Fruit fly (Drosophila melanogaster) whole organism, embryonic: ENCODE measurements around the gene CG10137.
A peak's percentile ranks its signal among the peaks of the same experiment; 100 is the strongest.

ENCODE experiments used
- Aef1 ChIP-seq: fragments of 200-800 bp; sonication (Bioruptor generic); IDR thresholded peaks from 3 replicates; pipeline ENCODE4 v1.3.6; 2022; ENCODE audit warnings: missing biosample characterization, missing genetic modification characterization
- Atf-2 ChIP-seq: fragments of 200-800 bp; sonication (Bioruptor generic); optimal IDR thresholded peaks from 2 replicates; lab custom pipeline; 2016; ENCODE audit warnings: missing biosample characterization, missing genetic modification characterization
- Bdp1 ChIP-seq: fragments of 200-800 bp; sonication (Bioruptor generic); optimal IDR thresholded peaks from 3 replicates; lab custom pipeline; 2016; ENCODE audit warnings: missing biosample characterization, missing genetic modification characterization
- CG11695 ChIP-seq: fragments of 200-800 bp; sonication (Bioruptor generic); IDR thresholded peaks from 3 replicates; pipeline ENCODE4 v1.3.6; 2022; ENCODE audit warnings: missing biosample characterization, missing genetic modification characterization
- CG11696 ChIP-seq: fragments of 200-800 bp; sonication (Bioruptor generic); IDR thresholded peaks from 2 replicates; pipeline ENCODE4 v1.3.6; 2022; ENCODE audit warnings: missing biosample characterization, missing genetic modification characterization
- CG12391 ChIP-seq: fragments of 200-800 bp; sonication (Bioruptor generic); optimal IDR thresholded peaks from 3 replicates; lab custom pipeline; 2018; ENCODE audit warnings: missing biosample characterization, mild to moderate bottlenecking, missing genetic modification characterization, moderate library complexity
- CG12659 ChIP-seq: fragments of 200-800 bp; sonication (Bioruptor generic); optimal IDR thresholded peaks from 3 replicates; lab custom pipeline; 2017; ENCODE audit warnings: mild to moderate bottlenecking, missing biosample characterization, missing genetic modification reagents, missing genetic modification characterization
- CG12769 ChIP-seq: fragments of 200-800 bp; sonication (Bioruptor generic); optimal IDR thresholded peaks from 2 replicates; lab custom pipeline; 2019; ENCODE audit warnings: missing biosample characterization, mild to moderate bottlenecking, missing genetic modification characterization, moderate library complexity
- CG1792 ChIP-seq: fragments of 200-800 bp; sonication (Bioruptor generic); optimal IDR thresholded peaks from 2 replicates; lab custom pipeline; 2016; ENCODE audit warnings: missing biosample characterization, missing genetic modification characterization
- CG18011 ChIP-seq: fragments of 200-800 bp; sonication (Bioruptor generic); optimal IDR thresholded peaks from 2 replicates; lab custom pipeline; 2017; ENCODE audit warnings: missing biosample characterization, missing genetic modification characterization, mild to moderate bottlenecking, moderate library complexity, missing genotype
- CG2129 ChIP-seq: fragments of 200-800 bp; sonication (Bioruptor generic); IDR thresholded peaks from 2 replicates; pipeline ENCODE4 v1.3.6; 2022; ENCODE audit warnings: missing biosample characterization, missing genetic modification characterization; ENCODE audit not compliant: partially characterized antibody
- CG31365 ChIP-seq: fragments of 200-800 bp; sonication (Bioruptor generic); optimal IDR thresholded peaks from 2 replicates; lab custom pipeline; 2018; ENCODE audit warnings: missing biosample characterization, mild to moderate bottlenecking, missing genetic modification characterization
- CG31388 ChIP-seq: fragments of 200-800 bp; sonication (Bioruptor generic); optimal IDR thresholded peaks from 2 replicates; lab custom pipeline; 2016; ENCODE audit warnings: missing biosample characterization, missing genetic modification characterization
- CG33213 ChIP-seq: fragments of 200-800 bp; sonication (Bioruptor generic); optimal IDR thresholded peaks from 3 replicates; lab custom pipeline; 2016; ENCODE audit warnings: missing biosample characterization, missing genetic modification characterization
- CG5245 ChIP-seq: fragments of 200-800 bp; sonication (Bioruptor generic); optimal IDR thresholded peaks from 3 replicates; lab custom pipeline; 2016; ENCODE audit warnings: missing biosample characterization, missing genetic modification characterization
- CG8478 ChIP-seq: fragments of >200 bp; optimal IDR thresholded peaks from 2 replicates; lab custom pipeline; 2018
- CG9797 ChIP-seq: fragments of 200-800 bp; sonication (Bioruptor generic); optimal IDR thresholded peaks from 3 replicates; lab custom pipeline; 2018; ENCODE audit warnings: missing biosample characterization, mild to moderate bottlenecking, missing genetic modification characterization
- Dll ChIP-seq: fragments of 200-800 bp; sonication (Bioruptor generic); IDR thresholded peaks from 4 replicates; pipeline ENCODE4 v1.3.6; 2022; ENCODE audit warnings: missing biosample characterization, missing genetic modification characterization; ENCODE audit not compliant: partially characterized antibody
- Doc3 ChIP-seq: fragments of 200-800 bp; sonication (Bioruptor generic); IDR thresholded peaks from 3 replicates; pipeline ENCODE4 v1.3.6; 2022; ENCODE audit warnings: missing biosample characterization, missing genetic modification characterization; ENCODE audit not compliant: partially characterized antibody
- Drgx ChIP-seq: fragments of 200-800 bp; sonication (Bioruptor generic); IDR thresholded peaks from 2 replicates; pipeline ENCODE4 v1.3.6; 2022; ENCODE audit warnings: missing biosample characterization, missing genetic modification characterization
- ERR ChIP-seq: fragments of 200-800 bp; sonication (Bioruptor generic); optimal IDR thresholded peaks from 2 replicates; lab custom pipeline; 2016; ENCODE audit warnings: missing biosample characterization, missing genetic modification characterization
- GATAe ChIP-seq: fragments of 200-800 bp; sonication (Bioruptor generic); conservative IDR thresholded peaks from 2 replicates; pipeline ENCODE4 v1.3.6; 2022; ENCODE audit warnings: missing biosample characterization, missing genetic modification characterization
- HLH3B ChIP-seq: fragments of 200-800 bp; sonication (Bioruptor generic); IDR thresholded peaks from 2 replicates; pipeline ENCODE4 v1.3.6; 2022; ENCODE audit warnings: missing biosample characterization, missing genetic modification characterization
- Hmr ChIP-seq: fragments of 200-800 bp; sonication (Bioruptor generic); optimal IDR thresholded peaks from 3 replicates; lab custom pipeline; 2017; ENCODE audit warnings: mild to moderate bottlenecking, missing biosample characterization, missing genetic modification reagents, missing genetic modification characterization
- abd-A ChIP-seq: fragments of 200-800 bp; sonication (Bioruptor generic); optimal IDR thresholded peaks from 3 replicates; lab custom pipeline; 2019; ENCODE audit warnings: missing biosample characterization, mild to moderate bottlenecking, missing genetic modification characterization, moderate library complexity
- bowl ChIP-seq: fragments of 200-800 bp; sonication (Bioruptor generic); IDR thresholded peaks from 2 replicates; pipeline ENCODE4 v1.3.6; 2022; ENCODE audit warnings: missing biosample characterization, missing genetic modification characterization
- cg ChIP-seq: fragments of 200-800 bp; sonication (Bioruptor generic); optimal IDR thresholded peaks from 3 replicates; lab custom pipeline; 2019; ENCODE audit warnings: missing biosample characterization, mild to moderate bottlenecking, missing genetic modification characterization, moderate library complexity
- chn ChIP-seq: fragments of 200-800 bp; sonication (Bioruptor generic); optimal IDR thresholded peaks from 2 replicates; lab custom pipeline; 2016; ENCODE audit warnings: missing biosample characterization, missing genetic modification characterization
- danr ChIP-seq: fragments of 200-800 bp; sonication (Bioruptor generic); IDR thresholded peaks from 2 replicates; pipeline ENCODE4 v1.3.6; 2022; ENCODE audit warnings: missing biosample characterization, missing genetic modification characterization
- ems ChIP-seq: fragments of 200-800 bp; sonication (Bioruptor generic); optimal IDR thresholded peaks from 3 replicates; lab custom pipeline; 2016; ENCODE audit warnings: missing biosample characterization, missing genetic modification characterization
- exex ChIP-seq: fragments of 200-800 bp; sonication (Bioruptor generic); optimal IDR thresholded peaks from 4 replicates; lab custom pipeline; 2018; ENCODE audit warnings: missing biosample characterization, mild to moderate bottlenecking, missing genetic modification characterization, moderate library complexity
- gem ChIP-seq: fragments of 200-800 bp; sonication (Bioruptor generic); optimal IDR thresholded peaks from 2 replicates; lab custom pipeline; 2019; ENCODE audit warnings: missing biosample characterization, mild to moderate bottlenecking, missing genetic modification characterization, moderate library complexity
- hb ChIP-seq: fragments of 200-800 bp; sonication (Bioruptor generic); IDR thresholded peaks from 3 replicates; pipeline ENCODE4 v1.3.6; 2022; ENCODE audit warnings: missing biosample characterization, missing genetic modification characterization; ENCODE audit not compliant: partially characterized antibody
- jigr1 ChIP-seq: fragments of 200-800 bp; sonication (Bioruptor generic); IDR thresholded peaks from 3 replicates; pipeline ENCODE4 v1.3.6; 2022; ENCODE audit warnings: missing biosample characterization, missing genetic modification characterization
- kni ChIP-seq: fragments of 200-800 bp; sonication (Bioruptor generic); optimal IDR thresholded peaks from 3 replicates; lab custom pipeline; 2017; ENCODE audit warnings: mild to moderate bottlenecking, missing biosample characterization, missing genetic modification reagents, missing genetic modification characterization
- lbe ChIP-seq: fragments of 200-800 bp; sonication (Bioruptor generic); optimal IDR thresholded peaks from 2 replicates; lab custom pipeline; 2016; ENCODE audit warnings: missing biosample characterization, mild to moderate bottlenecking, missing genetic modification characterization
- mld ChIP-seq: fragments of 200-800 bp; sonication (Bioruptor generic); IDR thresholded peaks from 3 replicates; pipeline ENCODE4 v1.3.6; 2022; ENCODE audit warnings: missing biosample characterization, missing genetic modification characterization; ENCODE audit not compliant: partially characterized antibody
- nmo ChIP-seq: fragments of 200-800 bp; sonication (Bioruptor generic); optimal IDR thresholded peaks from 2 replicates; lab custom pipeline; 2018; ENCODE audit warnings: missing biosample characterization, mild to moderate bottlenecking, missing genetic modification characterization, moderate library complexity
- pb ChIP-seq: fragments of 200-800 bp; sonication (Bioruptor generic); optimal IDR thresholded peaks from 3 replicates; lab custom pipeline; 2016; ENCODE audit warnings: missing biosample characterization, missing genetic modification characterization
- pnt ChIP-seq: fragments of 200-800 bp; sonication (Bioruptor generic); optimal IDR thresholded peaks from 3 replicates; lab custom pipeline; 2016; ENCODE audit warnings: missing biosample characterization, missing genetic modification characterization
- pum ChIP-seq: fragments of 200-800 bp; sonication (Bioruptor generic); optimal IDR thresholded peaks from 2 replicates; lab custom pipeline; 2016; ENCODE audit warnings: missing biosample characterization, missing genetic modification characterization
- sc ChIP-seq, 3 experiments: fragments of >200 bp in 2 of 3; fragments of 200-800 bp in 1 of 3; sonication (Bioruptor generic) in 1 of 3; optimal IDR thresholded peaks; 2 replicates in 2 of 3; 3 replicates in 1 of 3; lab custom pipeline; 2017; ENCODE audit warnings: mild to moderate bottlenecking in 1 of 3, missing biosample characterization in 1 of 3, missing genetic modification characterization in 1 of 3, missing genetic modification reagents in 1 of 3
- sd ChIP-seq: fragments of 200-800 bp; sonication (Bioruptor generic); optimal IDR thresholded peaks from 3 replicates; lab custom pipeline; 2018; ENCODE audit warnings: missing biosample characterization, mild to moderate bottlenecking, missing genetic modification characterization, moderate library complexity
- sens ChIP-seq: fragments of 200-800 bp; sonication (Bioruptor generic); peaks from one replicate; lab custom pipeline; 2016; ENCODE audit warnings: missing biosample characterization, missing genetic modification characterization
- sens-2 ChIP-seq: fragments of 200-800 bp; sonication (Bioruptor generic); IDR thresholded peaks from 2 replicates; pipeline ENCODE4 v1.3.6; 2022; ENCODE audit warnings: missing biosample characterization, missing genetic modification characterization
- tgo ChIP-seq: fragments of 200-800 bp; sonication (Bioruptor generic); IDR thresholded peaks from 3 replicates; pipeline ENCODE4 v1.3.6; 2022; ENCODE audit warnings: missing biosample characterization, missing genetic modification characterization
- toy ChIP-seq: fragments of 200-800 bp; sonication (Bioruptor generic); IDR thresholded peaks from 2 replicates; pipeline ENCODE4 v1.3.6; 2022; ENCODE audit warnings: missing biosample characterization, missing genetic modification characterization
- ttk ChIP-seq: fragments of 200-800 bp; sonication (Bioruptor generic); IDR thresholded peaks from 2 replicates; pipeline ENCODE4 v2.1.2; 2022; ENCODE audit warnings: missing biosample characterization, missing genetic modification characterization
- tup ChIP-seq: fragments of 200-800 bp; sonication (Bioruptor generic); optimal IDR thresholded peaks from 2 replicates; lab custom pipeline; 2016; ENCODE audit warnings: missing biosample characterization, mild to moderate bottlenecking, missing genetic modification characterization, moderate library complexity
- unc-4 ChIP-seq: fragments of 200-800 bp; sonication (Bioruptor generic); IDR thresholded peaks from 2 replicates; pipeline ENCODE4 v1.3.6; 2022; ENCODE audit warnings: missing biosample characterization, missing genetic modification characterization; ENCODE audit not compliant: partially characterized antibody

Gene CG10137

DNA sequence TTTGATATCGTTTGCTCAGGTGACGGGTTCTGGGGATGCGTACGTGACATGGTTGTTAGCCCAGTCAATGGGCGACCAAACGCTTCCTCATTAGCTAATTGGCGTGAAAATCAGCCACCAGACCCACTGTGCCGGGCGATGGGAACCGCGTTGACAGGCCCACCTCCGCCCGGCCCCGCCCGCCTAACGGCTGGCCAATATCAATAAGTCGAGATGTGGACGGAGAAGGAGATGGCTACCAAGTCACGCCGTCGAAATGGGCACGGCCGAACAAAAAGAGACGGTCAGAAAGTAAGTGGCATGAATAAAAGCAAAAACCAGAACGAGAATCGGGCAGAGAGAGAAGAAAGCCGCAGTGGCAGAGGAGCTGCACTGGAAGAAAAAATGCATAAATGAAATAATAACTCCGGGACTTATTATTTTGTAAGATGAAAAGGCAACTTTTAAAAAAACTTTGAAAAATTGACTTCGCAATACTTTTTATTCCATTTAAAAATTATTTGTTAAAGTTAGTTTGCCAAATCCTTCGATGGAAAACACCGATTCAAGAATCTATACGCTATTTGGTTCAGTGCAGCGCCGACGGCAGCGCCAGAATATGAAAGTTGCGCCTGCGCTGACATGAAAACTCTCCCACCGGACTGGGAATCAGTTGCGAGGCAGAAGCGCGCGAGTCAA is 11.4 kb downstream of the CG10137 start, which contains the start of gene CG13082 (continued):
- TF ChIP-seq unc-4 (GFP tag; lab: Robert Waterston, UW): no peak
- no peak for TF ChIP-seq danr (GFP tag; lab: Robert Waterston, UW)
- no peak for TF ChIP-seq Bdp1 (GFP tag; lab: Kevin White, UChicago)
- TF ChIP-seq CG11696 (GFP tag; lab: Robert Waterston, UW): no peak
- TF ChIP-seq ems (GFP tag; lab: Kevin White, UChicago): no peak
- TF ChIP-seq Drgx (GFP tag; lab: Robert Waterston, UW): peak; percentile 55
- TF ChIP-seq pb (GFP tag; lab: Kevin White, UChicago): no peak
- no peak for TF ChIP-seq mld (GFP tag; lab: Robert Waterston, UW)
- no peak for TF ChIP-seq CG18011
- TF ChIP-seq CG12391 (tag; lab: Kevin White, UChicago): peak; percentile 55
- no peak for TF ChIP-seq jigr1 (GFP tag; lab: Robert Waterston, UW)
- no peak for TF ChIP-seq CG33213 (GFP tag; lab: Kevin White, UChicago)
- no peak for TF ChIP-seq ERR
- peak; percentile 41 for TF ChIP-seq Atf-2 (GFP tag; lab: Kevin White, UChicago)
- TF ChIP-seq Hmr: no peak
- no peak for TF ChIP-seq CG31388 (GFP tag; lab: Kevin White, UChicago)
- peak; percentile 5 for TF ChIP-seq pnt (GFP tag; lab: Kevin White, UChicago)
- TF ChIP-seq CG12659 (GFP tag; lab: Kevin White, UChicago): peak; percentile 5
- no peak for TF ChIP-seq Dll (GFP tag; lab: Robert Waterston, UW)
- peak; percentile 36 for TF ChIP-seq CG5245 (GFP tag; lab: Kevin White, UChicago)
- peak; percentile 35; the same call in 1 of the 3 replicates for TF ChIP-seq tgo (GFP tag; lab: Robert Waterston, UW)
- no peak for TF ChIP-seq CG31365
- no peak for TF ChIP-seq ttk (GFP tag; lab: Robert Waterston, UW)
- no peak for TF ChIP-seq sens-2 (GFP tag; lab: Robert Waterston, UW)
- peak; percentile 73 for TF ChIP-seq kni (GFP tag; lab: Kevin White, UChicago)
- TF ChIP-seq Aef1 (GFP tag; lab: Robert Waterston, UW): no peak
- TF ChIP-seq hb (GFP tag; lab: Robert Waterston, UW): no peak
- no peak for TF ChIP-seq CG9797 (GFP tag; lab: Kevin White, UChicago)
- TF ChIP-seq toy (GFP tag; lab: Robert Waterston, UW): no peak
- TF ChIP-seq Doc3 (GFP tag; lab: Robert Waterston, UW): no peak
- no peak for TF ChIP-seq bowl
- TF ChIP-seq lbe (GFP tag; lab: Kevin White, UChicago): peak; percentile 62
- TF ChIP-seq pum (GFP tag; lab: Kevin White, UChicago): peak; percentile 37
- TF ChIP-seq CG12769 (tag; lab: Kevin White, UChicago): no peak
- no peak for TF ChIP-seq CG8478 (lab: Kevin White, UChicago)
- peak; percentile 76 for TF ChIP-seq gem (tag; lab: Kevin White, UChicago)
- no peak for TF ChIP-seq CG2129
- TF ChIP-seq cg (GFP tag; lab: Kevin White, UChicago): no peak
- no peak for TF ChIP-seq GATAe
- no peak for TF ChIP-seq CG11695 (GFP tag; lab: Robert Waterston, UW)
- no peak for TF ChIP-seq HLH3B
- no peak for TF ChIP-seq sd (tag; lab: Kevin White, UChicago)
- TF ChIP-seq abd-A: no peak
- TF ChIP-seq CG1792 (GFP tag; lab: Kevin White, UChicago): no peak
- TF ChIP-seq tup (GFP tag; lab: Kevin White, UChicago): peak; percentile 10
- TF ChIP-seq exex: no peak
- no peak for TF ChIP-seq sc (optimal IDR thresholded peaks at IDR 0.05; lab: Kevin White, UChicago)
- TF ChIP-seq sc (GFP tag; optimal IDR thresholded peaks at IDR 0.05; lab: Kevin White, UChicago): peak; percentile 61
- TF ChIP-seq sens (GFP tag; lab: Kevin White, UChicago): peak; percentile 93
- TF ChIP-seq chn (GFP tag; lab: Kevin White, UChicago): peak; percentile 22
- TF ChIP-seq nmo (GFP tag; lab: Kevin White, UChicago): peak; percentile 78
